Fruit fly (Drosophila melanogaster) whole organism: ENCODE measurements around the gene TwdlP.

ENCODE experiments used
- Dll ChIP-seq: fragments of >200 bp; optimal IDR thresholded peaks from 2 replicates; lab custom pipeline; 2017
- EcR ChIP-seq, 2 experiments: fragments of >200 bp; optimal IDR thresholded peaks; 2 replicates each; lab custom pipeline; 2017; ENCODE audit warnings: missing biosample characterization in 2 of 2, missing genetic modification characterization in 2 of 2, missing genetic modification reagents in 2 of 2
- pan ChIP-seq: fragments of >200 bp; optimal IDR thresholded peaks from 2 replicates; lab custom pipeline; 2017
- psq ChIP-seq: fragments of >200 bp; optimal IDR thresholded peaks from 2 replicates; lab custom pipeline; 2017
- usp ChIP-seq: fragments of >200 bp; optimal IDR thresholded peaks from 2 replicates; lab custom pipeline; 2017; ENCODE audit warnings: missing biosample characterization, missing genetic modification characterization, mixed read lengths

- no peak for TF ChIP-seq psq (lab: Kevin White, UChicago)
- no peak for TF ChIP-seq Dll (lab: Kevin White, UChicago)
- TF ChIP-seq pan (lab: Kevin White, UChicago): no peak
- no peak for TF ChIP-seq EcR (GFP tag; optimal IDR thresholded peaks at IDR 0.05; lab: Kevin White, UChicago)
- TF ChIP-seq usp (GFP tag; lab: Kevin White, UChicago): no peak
Measured at dm6 chr3R:26631334-26631919, 10.3 kb upstream of the TwdlP start, which contains the start of gene TwdlN.
